Fruit fly (Drosophila melanogaster): ENCODE measurements around the gene KLHL18.
A peak's percentile ranks its signal among the peaks of the same experiment; 100 is the strongest.

Gene KLHL18

dm6 chr3R:11962739-11963214 is 47.5 kb downstream of the KLHL18 start, which contains the start of the genes CG3281 and aurA (continued):
- TF ChIP-seq sug (tag; optimal IDR thresholded peaks at IDR 0.05), result peak; percentile 86
- TF ChIP-seq CG11504 (tag; optimal IDR thresholded peaks at IDR 0.05), result peak; percentile 71
- TF ChIP-seq lov (optimal IDR thresholded peaks at IDR 0.05), result no peak
- no peak for TF ChIP-seq lov (GFP tag; IDR thresholded peaks at IDR 0.05)
- peak; percentile 98 for TF ChIP-seq CG10267 (tag; optimal IDR thresholded peaks at IDR 0.05)
- TF ChIP-seq CG9437 (GFP tag; optimal IDR thresholded peaks at IDR 0.05), result peak; percentile 9
- TF ChIP-seq slou (GFP tag; optimal IDR thresholded peaks at IDR 0.05), result peak; percentile 76
- 0 out of 2 replicates have a peak, but pooled peaks have one; percentile 46 for TF ChIP-seq wdn (GFP tag; IDR thresholded peaks at IDR 0.05)
- peak; percentile 28 for TF ChIP-seq Neu2 (GFP tag; optimal IDR thresholded peaks at IDR 0.05; ENCODE audit: borderline replicate concordance)
- TF ChIP-seq gro (GFP tag; optimal IDR thresholded peaks at IDR 0.05), result peak; percentile 69
- TF ChIP-seq CG14050 (GFP tag; IDR thresholded peaks at IDR 0.05), result peak; percentile 34; the same call in 1 of the 3 replicates
- TF ChIP-seq CG16863 (GFP tag; optimal IDR thresholded peaks at IDR 0.05), result peak; percentile 50
- TF ChIP-seq Max (GFP tag; optimal IDR thresholded peaks at IDR 0.05), result peak; percentile 69
- TF ChIP-seq pnt (GFP tag; optimal IDR thresholded peaks at IDR 0.05), result peak; percentile 69
- peak; percentile 59 for TF ChIP-seq Atf-2 (GFP tag; optimal IDR thresholded peaks at IDR 0.05)
- no peak for TF ChIP-seq CG17612 (GFP tag; IDR thresholded peaks at IDR 0.05)
- peak; percentile 7 for TF ChIP-seq MTF-1 (GFP tag; optimal IDR thresholded peaks at IDR 0.05; ENCODE audit: borderline replicate concordance)
- TF ChIP-seq schlank (tag; optimal IDR thresholded peaks at IDR 0.05), result peak; percentile 27
- TF ChIP-seq CG18476 (GFP tag; optimal IDR thresholded peaks at IDR 0.05), result peak; percentile 53
- TF ChIP-seq CG10209 (GFP tag; optimal IDR thresholded peaks at IDR 0.05), result peak; percentile 56
- TF ChIP-seq ab (GFP tag; optimal IDR thresholded peaks at IDR 0.05), result no peak
- TF ChIP-seq Gug (GFP tag; IDR thresholded peaks at IDR 0.05), result peak; percentile 57; the same call in 1 of the 4 replicates
- TF ChIP-seq en (GFP tag; optimal IDR thresholded peaks at IDR 0.05), result no peak
- TF ChIP-seq HLH54F (GFP tag; optimal IDR thresholded peaks at IDR 0.05), result peak; percentile 80
- TF ChIP-seq nerfin-1 (tag; optimal IDR thresholded peaks at IDR 0.05), result peak; percentile 65
- no peak for TF ChIP-seq Optix (GFP tag; IDR thresholded peaks at IDR 0.05)
- TF ChIP-seq Sox100B (GFP tag; optimal IDR thresholded peaks at IDR 0.05), result no peak
- TF ChIP-seq toy (GFP tag; IDR thresholded peaks at IDR 0.05), result no peak
- TF ChIP-seq chm (GFP tag; IDR thresholded peaks at IDR 0.05), result no peak
- peak; percentile 70 to 79 for TF ChIP-seq tll (GFP tag; optimal IDR thresholded peaks at IDR 0.05)
- no peak for TF ChIP-seq CTCF (GFP tag; optimal IDR thresholded peaks at IDR 0.05)
- TF ChIP-seq Fer3 (tag; optimal IDR thresholded peaks at IDR 0.05), result peak; percentile 47
- peak; percentile 49 for TF ChIP-seq psq (GFP tag; optimal IDR thresholded peaks at IDR 0.05)
- TF ChIP-seq CG3847 (GFP tag; IDR thresholded peaks at IDR 0.05), result peak; percentile 88
- peak; percentile 74; the same call in 2 of the 3 replicates for TF ChIP-seq Dbx (GFP tag; IDR thresholded peaks at IDR 0.05)
- TF ChIP-seq nmo (GFP tag; optimal IDR thresholded peaks at IDR 0.05), result peak; percentile 88
- no peak for TF ChIP-seq Dfd (GFP tag; optimal IDR thresholded peaks at IDR 0.05)
- TF ChIP-seq tgo (GFP tag; IDR thresholded peaks at IDR 0.05), result peak; percentile 49; the same call in 1 of the 3 replicates
- TF ChIP-seq CG16779 (GFP tag; IDR thresholded peaks at IDR 0.05), result no peak
- TF ChIP-seq CG6854 (GFP tag; optimal IDR thresholded peaks at IDR 0.05), result no peak
- TF ChIP-seq CG31441 (GFP tag; IDR thresholded peaks at IDR 0.05), result peak; percentile 94
- peak; percentile 74 for TF ChIP-seq CG8944 (GFP tag; optimal IDR thresholded peaks at IDR 0.05)
- peak; percentile 4; the same call in 1 of the 2 replicates for TF ChIP-seq NFAT (GFP tag; IDR thresholded peaks at IDR 0.05)
- no peak for TF ChIP-seq Gsc (GFP tag; IDR thresholded peaks at IDR 0.05)
- TF ChIP-seq CG15011 (GFP tag; optimal IDR thresholded peaks at IDR 0.05), result no peak
- TF ChIP-seq D (optimal IDR thresholded peaks at IDR 0.05), result no peak
- peak; percentile 38 for TF ChIP-seq D (GFP tag; optimal IDR thresholded peaks at IDR 0.05)
- TF ChIP-seq CG13424 (tag; optimal IDR thresholded peaks at IDR 0.05), result peak; percentile 79
- peak; percentile 64 for TF ChIP-seq CG15269 (tag; optimal IDR thresholded peaks at IDR 0.05)
- TF ChIP-seq CG2199 (GFP tag; IDR thresholded peaks at IDR 0.05), result no peak
- no peak for TF ChIP-seq prd (optimal IDR thresholded peaks at IDR 0.05)
- peak; percentile 74 for TF ChIP-seq prd (GFP tag; IDR thresholded peaks at IDR 0.05)
